Fruit fly (Drosophila melanogaster) whole organism, prepupa: ENCODE data around the gene Arf1.

Source experiments
- Blimp-1 ChIP-seq: fragments of 200-800 bp; sonication (Bioruptor generic); optimal IDR thresholded peaks from 3 replicates; lab custom pipeline; 2017; ENCODE audit warnings: missing biosample characterization, missing genetic modification characterization, mild to moderate bottlenecking, moderate library complexity, missing genetic modification reagents
- CG10669 ChIP-seq: fragments of 200-800 bp; sonication (Bioruptor generic); optimal IDR thresholded peaks from 3 replicates; lab custom pipeline; 2018; ENCODE audit warnings: missing biosample characterization, mild to moderate bottlenecking, missing genetic modification characterization, moderate library complexity
- CG11294 ChIP-seq: fragments of 200-800 bp; sonication (Bioruptor generic); IDR thresholded peaks from 2 replicates; pipeline ENCODE4 v1.3.6; 2022; ENCODE audit warnings: missing biosample characterization, missing genetic modification characterization
- CG11762 ChIP-seq: fragments of 200-800 bp; sonication (Bioruptor generic); optimal IDR thresholded peaks from 3 replicates; lab custom pipeline; 2016; ENCODE audit warnings: missing biosample characterization, missing genetic modification characterization; ENCODE audit not compliant: insufficient read depth
- CG11902 ChIP-seq: fragments of 200-800 bp; sonication (Bioruptor generic); optimal IDR thresholded peaks from 3 replicates; lab custom pipeline; 2016; ENCODE audit warnings: missing biosample characterization, missing genetic modification characterization
- CG1621 ChIP-seq: fragments of 200-800 bp; sonication (Bioruptor generic); optimal IDR thresholded peaks from 3 replicates; lab custom pipeline; 2018; ENCODE audit warnings: missing biosample characterization, mild to moderate bottlenecking, missing genetic modification characterization
- CG16779 ChIP-seq: fragments of 200-800 bp; sonication (Bioruptor generic); optimal IDR thresholded peaks from 3 replicates; lab custom pipeline; 2017; ENCODE audit warnings: missing biosample characterization, mild to moderate bottlenecking, missing genetic modification characterization
- CG3032 ChIP-seq: fragments of 200-800 bp; optimal IDR thresholded peaks from 2 replicates; lab custom pipeline; 2019; ENCODE audit warnings: missing biosample characterization, mild to moderate bottlenecking, missing genetic modification characterization, moderate library complexity
- CG31627 ChIP-seq: fragments of 200-800 bp; sonication (Bioruptor generic); optimal IDR thresholded peaks from 3 replicates; lab custom pipeline; 2016; ENCODE audit warnings: missing biosample characterization, missing genetic modification characterization
- CG32006 ChIP-seq: fragments of 200-800 bp; sonication (Bioruptor generic); optimal IDR thresholded peaks from 3 replicates; lab custom pipeline; 2017; ENCODE audit warnings: missing biosample characterization, mild to moderate bottlenecking, missing genetic modification characterization
- CG34406 ChIP-seq: fragments of 200-800 bp; sonication (Bioruptor generic); optimal IDR thresholded peaks from 3 replicates; lab custom pipeline; 2016; ENCODE audit warnings: missing biosample characterization, missing genetic modification characterization
- CG3919 ChIP-seq: fragments of 200-800 bp; sonication (Bioruptor generic); optimal IDR thresholded peaks from 3 replicates; lab custom pipeline; 2016; ENCODE audit warnings: missing biosample characterization, missing genetic modification characterization
- CG4318 ChIP-seq: fragments of 200-800 bp; sonication (Bioruptor generic); optimal IDR thresholded peaks from 3 replicates; lab custom pipeline; 2017; ENCODE audit warnings: missing biosample characterization, mild to moderate bottlenecking, missing genetic modification characterization
- CG6163 ChIP-seq: fragments of 200-800 bp; sonication (Bioruptor generic); IDR thresholded peaks from 3 replicates; pipeline ENCODE4 v1.3.6; 2022; ENCODE audit warnings: missing biosample characterization, missing genetic modification characterization
- CG6276 ChIP-seq: fragments of 200-800 bp; sonication (Bioruptor generic); optimal IDR thresholded peaks from 2 replicates; lab custom pipeline; 2017; ENCODE audit warnings: missing biosample characterization, mild to moderate bottlenecking, missing genetic modification characterization
- CG6792 ChIP-seq: fragments of 200-800 bp; sonication (Bioruptor generic); optimal IDR thresholded peaks from 3 replicates; lab custom pipeline; 2016; ENCODE audit warnings: missing biosample characterization, missing genetic modification characterization
- CG6808 ChIP-seq: fragments of 200-800 bp; sonication (Bioruptor generic); optimal IDR thresholded peaks from 3 replicates; lab custom pipeline; 2017; ENCODE audit warnings: missing biosample characterization, missing genetic modification characterization, mild to moderate bottlenecking, moderate library complexity, missing genetic modification reagents
- CG6854 ChIP-seq: fragments of 200-800 bp; sonication (Bioruptor generic); optimal IDR thresholded peaks from 2 replicates; lab custom pipeline; 2017; ENCODE audit warnings: missing biosample characterization, mild to moderate bottlenecking, missing genetic modification characterization
- CG7368 ChIP-seq: fragments of 200-800 bp; sonication (Bioruptor generic); optimal IDR thresholded peaks from 3 replicates; lab custom pipeline; 2016; ENCODE audit warnings: missing biosample characterization, missing genetic modification characterization
- CG8119 ChIP-seq: fragments of 200-800 bp; sonication (Bioruptor generic); IDR thresholded peaks from 3 replicates; pipeline ENCODE4 v1.3.6; 2022; ENCODE audit warnings: missing biosample characterization, missing genetic modification characterization
- CG8319 ChIP-seq: fragments of 200-800 bp; sonication (Bioruptor generic); optimal IDR thresholded peaks from 3 replicates; lab custom pipeline; 2016; ENCODE audit warnings: missing biosample characterization, missing genetic modification characterization
- Eip78C ChIP-seq: fragments of 200-800 bp; sonication (Bioruptor generic); peaks from one replicate; lab custom pipeline; 2016; ENCODE audit warnings: missing biosample characterization, missing genetic modification characterization
- Eip93F ChIP-seq: fragments of 200-800 bp; sonication (Bioruptor generic); optimal IDR thresholded peaks from 2 replicates; lab custom pipeline; 2016; ENCODE audit warnings: missing biosample characterization, mild to moderate bottlenecking, missing genetic modification characterization
- Ets21C ChIP-seq: fragments of 200-800 bp; sonication (Bioruptor generic); optimal IDR thresholded peaks from 3 replicates; lab custom pipeline; 2016; ENCODE audit warnings: missing biosample characterization, missing genetic modification characterization
- Hr38 ChIP-seq: sonication (Bioruptor generic); optimal IDR thresholded peaks from 2 replicates; lab custom pipeline; 2016; ENCODE audit warnings: missing biosample characterization, missing genetic modification characterization
- Lpt ChIP-seq: fragments of 200-800 bp; sonication (Bioruptor generic); optimal IDR thresholded peaks from 3 replicates; lab custom pipeline; 2016; ENCODE audit warnings: missing biosample characterization, missing genetic modification characterization
- Smox ChIP-seq: fragments of 200-800 bp; sonication (Bioruptor generic); optimal IDR thresholded peaks from 3 replicates; lab custom pipeline; 2016; ENCODE audit warnings: missing biosample characterization, missing genetic modification characterization
- Sox14 ChIP-seq: fragments of 200-800 bp; sonication (Bioruptor generic); optimal IDR thresholded peaks from 3 replicates; lab custom pipeline; 2016; ENCODE audit warnings: missing biosample characterization, missing genetic modification characterization
- Sox15 ChIP-seq: fragments of 200-800 bp; sonication (Bioruptor generic); optimal IDR thresholded peaks from 3 replicates; lab custom pipeline; 2016; ENCODE audit warnings: missing biosample characterization, missing genetic modification characterization
- achi ChIP-seq: fragments of 200-800 bp; sonication (Bioruptor generic); optimal IDR thresholded peaks from 3 replicates; lab custom pipeline; 2016; ENCODE audit warnings: missing biosample characterization, missing genetic modification characterization
- acj6 ChIP-seq: fragments of 200-800 bp; sonication (Bioruptor generic); optimal IDR thresholded peaks from 3 replicates; lab custom pipeline; 2016; ENCODE audit warnings: missing biosample characterization, missing genetic modification characterization
- cyc ChIP-seq: fragments of 200-800 bp; sonication (Bioruptor generic); optimal IDR thresholded peaks from 3 replicates; lab custom pipeline; 2016; ENCODE audit warnings: missing biosample characterization, missing genetic modification characterization
- dac ChIP-seq: fragments of 200-800 bp; sonication (Bioruptor generic); optimal IDR thresholded peaks from 2 replicates; lab custom pipeline; 2017; ENCODE audit warnings: missing biosample characterization, mild to moderate bottlenecking, missing genetic modification characterization
- dsx ChIP-seq: fragments of 200-800 bp; optimal IDR thresholded peaks from 3 replicates; lab custom pipeline; 2019; ENCODE audit warnings: missing biosample characterization, mild to moderate bottlenecking, missing genetic modification characterization, moderate library complexity; ENCODE audit not compliant: poor library complexity, severe bottlenecking
- eg ChIP-seq: fragments of 200-800 bp; sonication (Bioruptor generic); IDR thresholded peaks from 3 replicates; pipeline ENCODE4 v1.3.6; 2022; ENCODE audit warnings: missing biosample characterization, missing genetic modification characterization
- esn ChIP-seq: fragments of 200-800 bp; sonication (Bioruptor generic); optimal IDR thresholded peaks from 2 replicates; lab custom pipeline; 2016; ENCODE audit warnings: missing biosample characterization, mild to moderate bottlenecking, missing genetic modification characterization, moderate library complexity
- fd59A ChIP-seq: fragments of 200-800 bp; sonication (Bioruptor generic); optimal IDR thresholded peaks from 2 replicates; lab custom pipeline; 2017; ENCODE audit warnings: missing biosample characterization, mild to moderate bottlenecking, missing genetic modification characterization, missing genetic modification reagents
- fd85E ChIP-seq: fragments of 200-800 bp; sonication (Bioruptor generic); optimal IDR thresholded peaks from 3 replicates; lab custom pipeline; 2016; ENCODE audit warnings: missing biosample characterization, missing genetic modification characterization
- fkh ChIP-seq: fragments of 200-800 bp; sonication (Bioruptor generic); optimal IDR thresholded peaks from 3 replicates; lab custom pipeline; 2017; ENCODE audit warnings: missing biosample characterization, mild to moderate bottlenecking, missing genetic modification characterization, moderate library complexity
- lz ChIP-seq: fragments of 200-800 bp; sonication (Bioruptor generic); optimal IDR thresholded peaks from 3 replicates; lab custom pipeline; 2016; ENCODE audit warnings: missing biosample characterization, missing genetic modification characterization
- net ChIP-seq: fragments of 200-800 bp; sonication (Bioruptor generic); optimal IDR thresholded peaks from 3 replicates; lab custom pipeline; 2016; ENCODE audit warnings: missing biosample characterization, missing genetic modification characterization
- pdm3 ChIP-seq: fragments of 200-800 bp; sonication (Bioruptor generic); optimal IDR thresholded peaks from 3 replicates; lab custom pipeline; 2016; ENCODE audit warnings: missing biosample characterization, missing genetic modification characterization
- salr ChIP-seq, 2 experiments: fragments of 200-800 bp; sonication (Bioruptor generic); optimal IDR thresholded peaks; 3 replicates each; lab custom pipeline; 2016 to 2018; ENCODE audit warnings: missing biosample characterization in 2 of 2, missing genetic modification characterization in 2 of 2, mild to moderate bottlenecking in 1 of 2
- spab ChIP-seq: fragments of 200-800 bp; sonication (Bioruptor generic); optimal IDR thresholded peaks from 2 replicates; lab custom pipeline; 2017; ENCODE audit warnings: missing biosample characterization, mild to moderate bottlenecking, missing genetic modification characterization, missing genetic modification reagents
- ss ChIP-seq, 2 experiments: fragments of 200-800 bp; sonication (Bioruptor generic); optimal IDR thresholded peaks; 2 replicates in 1 of 2; 3 replicates in 1 of 2; lab custom pipeline; 2017 to 2018; ENCODE audit warnings: mild to moderate bottlenecking in 2 of 2, missing biosample characterization in 2 of 2, missing genetic modification characterization in 2 of 2, moderate library complexity in 1 of 2
- svp ChIP-seq: fragments of 200-800 bp; sonication (Bioruptor generic); peaks from one replicate; lab custom pipeline; 2016; ENCODE audit warnings: missing biosample characterization, missing genetic modification characterization
- vri ChIP-seq: fragments of 200-800 bp; sonication (Bioruptor generic); optimal IDR thresholded peaks from 3 replicates; lab custom pipeline; 2016; ENCODE audit warnings: missing biosample characterization, mild to moderate bottlenecking, missing genetic modification characterization

Gene Arf1

DNA sequence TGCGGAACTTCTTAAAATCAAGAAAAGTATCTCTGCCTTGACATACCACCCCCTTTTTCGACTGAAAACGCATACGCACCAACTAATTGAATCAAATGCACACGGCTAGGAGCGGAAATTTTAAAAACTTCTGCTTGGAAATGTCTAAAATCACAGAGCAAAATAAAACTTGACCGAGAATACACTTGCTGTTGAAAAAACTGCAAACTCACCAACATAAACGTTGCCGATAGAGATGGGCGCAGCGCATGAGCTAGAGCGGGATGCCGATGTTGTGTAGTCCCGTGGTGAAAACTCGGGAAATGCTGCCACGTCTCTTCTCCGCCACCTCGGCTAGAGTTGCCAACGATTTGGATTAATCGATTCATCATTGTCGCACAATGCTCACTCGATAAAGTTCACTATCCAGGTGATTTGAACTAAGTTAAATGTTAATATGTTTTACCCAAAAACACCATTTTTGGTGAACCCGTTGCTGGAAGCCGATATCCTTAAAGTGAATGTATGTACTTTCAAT, at the start of gene Arf1, which contains the start of gene CG11109:
Arf1 (minus strand) TSS at position 387 of the 517 bp plus-strand sequence.
CG11109 (plus strand) TSS at position 356 of the 517 bp plus-strand sequence.
- peak; percentile 9 for TF ChIP-seq CG6808
- no peak for TF ChIP-seq Blimp-1 (GFP tag; lab: Kevin White, UChicago)
- TF ChIP-seq ss (GFP tag; optimal IDR thresholded peaks at IDR 0.05; lab: Kevin White, UChicago): peak in 1 of 2 experiments; percentile 15
- TF ChIP-seq CG11902: no peak
- no peak for TF ChIP-seq Sox15
- peak; percentile 23; the same call in 1 of the 3 replicates for TF ChIP-seq CG6163
- peak; percentile 54 for TF ChIP-seq CG6854
- 0 out of 3 replicates have a peak, but pooled peaks have one; percentile 27 for TF ChIP-seq CG8119 (GFP tag; lab: Robert Waterston, UW)
- peak; percentile 1 for TF ChIP-seq dsx
- peak; percentile 24 for TF ChIP-seq Eip78C (GFP tag; lab: Kevin White, UChicago)
- peak; percentile 27 for TF ChIP-seq fkh
- TF ChIP-seq svp (GFP tag; lab: Kevin White, UChicago): peak; percentile 79
- TF ChIP-seq CG31627 (GFP tag; lab: Kevin White, UChicago): peak; percentile 3
- peak; percentile 15 for TF ChIP-seq CG1621 (tag; lab: Kevin White, UChicago)
- peak; percentile 18 for TF ChIP-seq esn (GFP tag; lab: Kevin White, UChicago)

DNA sequence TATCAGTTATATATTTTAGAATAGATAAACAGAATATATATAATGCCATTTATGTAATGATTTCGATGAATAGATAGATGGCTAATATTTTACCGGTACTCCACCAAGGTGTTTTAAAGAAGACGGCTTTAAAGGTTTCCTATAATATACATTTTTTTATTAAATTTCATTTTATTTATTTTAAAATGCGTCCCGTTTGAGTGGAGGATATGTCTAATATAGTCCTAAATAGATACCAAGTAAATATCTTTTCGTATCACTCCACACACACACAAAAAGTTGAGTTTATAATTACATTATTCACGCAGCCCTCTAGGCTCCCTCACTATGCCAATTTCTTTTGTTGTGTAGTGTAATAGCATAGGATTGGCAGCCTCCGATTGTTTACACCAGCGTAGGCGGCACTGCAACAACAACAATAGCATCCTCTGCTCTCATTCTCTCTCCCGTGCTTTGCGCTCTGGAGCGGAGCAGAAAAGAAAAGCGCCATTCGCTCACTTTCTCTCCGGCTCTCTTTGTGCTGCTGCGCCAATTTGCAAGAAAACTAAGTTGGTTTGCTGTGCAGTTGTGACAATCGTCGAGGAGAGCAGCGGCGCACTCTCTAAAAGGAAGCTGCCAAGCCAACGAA, 38.0 kb upstream of the Arf1 start, which contains the start of gene CG12768:
CG12768 (plus strand) TSS at position 578 of the 628 bp plus-strand sequence.
- TF ChIP-seq CG11294 (GFP tag; lab: Robert Waterston, UW): no peak
- TF ChIP-seq CG6276 (GFP tag; lab: Kevin White, UChicago): peak; percentile 45
- TF ChIP-seq Lpt (GFP tag; lab: Kevin White, UChicago): no peak
- TF ChIP-seq CG3032 (tag; lab: Kevin White, UChicago): peak; percentile 65
- TF ChIP-seq Smox (GFP tag; lab: Kevin White, UChicago): no peak
- TF ChIP-seq salr (GFP tag; optimal IDR thresholded peaks at IDR 0.05; lab: Kevin White, UChicago): peak in 1 of 2 experiments; percentile 48
- TF ChIP-seq Hr38 (GFP tag; lab: Kevin White, UChicago): no peak
- TF ChIP-seq Ets21C (GFP tag; lab: Kevin White, UChicago): no peak
- TF ChIP-seq spab (GFP tag; lab: Kevin White, UChicago): peak; percentile 67
- TF ChIP-seq svp (GFP tag; lab: Kevin White, UChicago): peak; percentile 70
- TF ChIP-seq Eip93F (GFP tag; lab: Kevin White, UChicago): no peak
- peak; percentile 41 for TF ChIP-seq Eip78C (GFP tag; lab: Kevin White, UChicago)
- TF ChIP-seq dac (GFP tag; lab: Kevin White, UChicago): no peak
- no peak for TF ChIP-seq CG6792 (GFP tag; lab: Kevin White, UChicago)
- TF ChIP-seq CG7368 (GFP tag; lab: Kevin White, UChicago): no peak
- peak; percentile 30 for TF ChIP-seq pdm3 (GFP tag; lab: Kevin White, UChicago)
- TF ChIP-seq Sox14: peak; percentile 4
- peak; percentile 47 for TF ChIP-seq CG16779 (tag; lab: Kevin White, UChicago)
- TF ChIP-seq ss (GFP tag; optimal IDR thresholded peaks at IDR 0.05; lab: Kevin White, UChicago): peak; percentile 37 to 55
- TF ChIP-seq fkh: no peak
- peak; percentile 3 for TF ChIP-seq Sox15
- peak; percentile 49 for TF ChIP-seq CG34406 (GFP tag; lab: Kevin White, UChicago)
- TF ChIP-seq fd85E: no peak
- peak; percentile 78 for TF ChIP-seq CG32006 (GFP tag; lab: Kevin White, UChicago)
- no peak for TF ChIP-seq cyc
- peak; percentile 49 for TF ChIP-seq CG10669
- TF ChIP-seq Blimp-1 (GFP tag; lab: Kevin White, UChicago): peak; percentile 18
- peak; percentile 45 for TF ChIP-seq dsx
- TF ChIP-seq eg (GFP tag; lab: Robert Waterston, UW): 0 out of 3 replicates have a peak, but pooled peaks have one; percentile 34
- TF ChIP-seq vri (GFP tag; lab: Kevin White, UChicago): no peak
- TF ChIP-seq fd59A (GFP tag; lab: Kevin White, UChicago): peak; percentile 31
- peak; percentile 54 for TF ChIP-seq CG4318 (GFP tag; lab: Kevin White, UChicago)
- no peak for TF ChIP-seq CG8319 (GFP tag; lab: Kevin White, UChicago)
- no peak for TF ChIP-seq CG31627 (GFP tag; lab: Kevin White, UChicago)
- TF ChIP-seq CG3919: peak; percentile 17
- TF ChIP-seq lz: peak; percentile 13
- peak; percentile 4 for TF ChIP-seq acj6
- TF ChIP-seq net (GFP tag; lab: Kevin White, UChicago): no peak
- peak; percentile 37 for TF ChIP-seq achi (GFP tag; lab: Kevin White, UChicago)
- TF ChIP-seq CG11762 (GFP tag; lab: Kevin White, UChicago): no peak
